Fruit fly (Drosophila melanogaster): ENCODE measurements around the gene Smg6.

- TF ChIP-seq CG11617 (GFP tag; optimal IDR thresholded peaks at IDR 0.05) (no peak), Hr96 (GFP tag; optimal IDR thresholded peaks at IDR 0.05) (no peak), pad (GFP tag; optimal IDR thresholded peaks at IDR 0.05) (no peak), CG12768 (GFP tag; optimal IDR thresholded peaks at IDR 0.05) (no peak), CG33017 (tag; optimal IDR thresholded peaks at IDR 0.05) (no peak), tj (GFP tag; optimal IDR thresholded peaks at IDR 0.05) (no peak), Crg-1 (GFP tag; optimal IDR thresholded peaks at IDR 0.05) (no peak), cic (GFP tag; optimal IDR thresholded peaks at IDR 0.05) (no peak), Clk (GFP tag; optimal IDR thresholded peaks at IDR 0.05) (no peak), kay (GFP tag; ENCODE audit: borderline replicate concordance) (peak; percentile 7), CG7101 (tag; optimal IDR thresholded peaks at IDR 0.05) (no peak), CG1620 (GFP tag; optimal IDR thresholded peaks at IDR 0.05) (no peak), toe (GFP tag; optimal IDR thresholded peaks at IDR 0.05) (no peak)
These were observed 27.2 kb upstream of the Smg6 start for dm6 chr3R:25060462-25060861.

All from whole organism, adult.